Worm (Caenorhabditis elegans) whole organism, mixed stage, embryonic: ENCODE data around the gene srd-39.

Source experiments
- snpc-4 ChIP-seq: fragments of 150-350 bp; optimal IDR thresholded peaks from 2 replicates; lab custom pipeline; 2014; ENCODE audit warnings: missing biosample characterization, missing genetic modification characterization
- unc-62 ChIP-seq: fragments of 150-350 bp; optimal IDR thresholded peaks from 2 replicates; lab custom pipeline; 2014; ENCODE audit warnings: missing biosample characterization, missing genetic modification reagents, missing genetic modification characterization

- no peak for TF ChIP-seq snpc-4 (tag; lab: Kevin White, UChicago)
- no peak for TF ChIP-seq unc-62
Measured at ce11 chrX:13286533-13286932, 13.9 kb downstream of the srd-39 start, which contains the start of gene R04D3.2.
